Worm (Caenorhabditis elegans) whole organism, midembryonic: ENCODE measurements around the gene F48B9.1.

ENCODE experiments used
- T22C8.4 ChIP-seq: fragments of 200-800 bp; sonication (Bioruptor generic); IDR thresholded peaks from 2 replicates; pipeline ENCODE4 v1.3.6; 2022; ENCODE audit warnings: missing genetic modification characterization, missing compliant biosample characterization
- cog-1 ChIP-seq: sonication (generic microtip); optimal IDR thresholded peaks from 2 replicates; lab custom pipeline; 2016; ENCODE audit warnings: missing genetic modification characterization, missing compliant biosample characterization
- flt-1 ChIP-seq: fragments of 200-800 bp; sonication (Bioruptor generic); IDR thresholded peaks from 2 replicates; pipeline ENCODE4 v1.3.6; 2022; ENCODE audit warnings: missing genetic modification characterization, missing compliant biosample characterization
- klf-2 ChIP-seq: fragments of 200-800 bp; sonication (Bioruptor generic); conservative IDR thresholded peaks from 2 replicates; pipeline ENCODE4 v1.3.6; 2022; ENCODE audit warnings: missing genetic modification reagents, missing genetic modification characterization, missing compliant biosample characterization
- med-1 ChIP-seq: sonication (generic microtip); optimal IDR thresholded peaks from 2 replicates; lab custom pipeline; 2017; ENCODE audit warnings: missing genetic modification characterization, mild to moderate bottlenecking, missing compliant biosample characterization, antibody characterized with exemption, missing genetic modification reagents; ENCODE audit not compliant: insufficient read depth
- ref-1 ChIP-seq: fragments of 200-800 bp; sonication (Bioruptor generic); conservative IDR thresholded peaks from 2 replicates; pipeline ENCODE4 v1.3.6; 2022; ENCODE audit warnings: missing genetic modification reagents, missing genetic modification characterization, missing compliant biosample characterization
- tab-1 ChIP-seq: fragments of 200-800 bp; sonication (Bioruptor generic); IDR thresholded peaks from 2 replicates; pipeline ENCODE4 v1.3.6; 2022; ENCODE audit warnings: missing genetic modification characterization, missing compliant biosample characterization
- ztf-23 ChIP-seq: fragments of 200-800 bp; sonication (Bioruptor generic); IDR thresholded peaks from 2 replicates; pipeline ENCODE4 v1.3.6; 2022; ENCODE audit warnings: missing genetic modification reagents, missing genetic modification characterization, missing compliant biosample characterization
- ztf-29 ChIP-seq: fragments of 200-800 bp; sonication (Bioruptor generic); IDR thresholded peaks from 2 replicates; pipeline ENCODE4 v1.3.6; 2022; ENCODE audit warnings: missing genetic modification reagents, missing genetic modification characterization, missing compliant biosample characterization

- TF ChIP-seq T22C8.4 (GFP tag; lab: Robert Waterston, UW) (no peak), ref-1 (no peak), flt-1 (GFP tag; lab: Robert Waterston, UW) (no peak), cog-1 (tag; lab: Kevin White, UChicago) (no peak), klf-2 (GFP tag; lab: Robert Waterston, UW) (no peak), ztf-29 (no peak), tab-1 (GFP tag; lab: Robert Waterston, UW) (no peak), med-1 (GFP tag; lab: Kevin White, UChicago) (no peak), ztf-23 (no peak)
These were observed 41.8 kb upstream of the F48B9.1 start for ce11 chrX:2138923-2139322.
